Fruit fly (Drosophila melanogaster) whole organism, embryonic: Measurements from ENCODE around the gene CG42271.
A peak's percentile ranks its signal among the peaks of the same experiment; 100 is the strongest.

ENCODE experiments used
- Adf1 ChIP-seq: fragments of 200-800 bp; sonication (Bioruptor generic); IDR thresholded peaks from 2 replicates; pipeline ENCODE4 v1.3.6; 2022; ENCODE audit warnings: missing biosample characterization, missing genetic modification characterization
- Aef1 ChIP-seq: fragments of 200-800 bp; sonication (Bioruptor generic); IDR thresholded peaks from 3 replicates; pipeline ENCODE4 v1.3.6; 2022; ENCODE audit warnings: missing biosample characterization, missing genetic modification characterization
- Bteb2 ChIP-seq: fragments of 200-800 bp; sonication (Bioruptor generic); optimal IDR thresholded peaks from 2 replicates; lab custom pipeline; 2016; ENCODE audit warnings: missing biosample characterization, missing genetic modification characterization
- CG10209 ChIP-seq: fragments of 200-800 bp; sonication (Bioruptor generic); optimal IDR thresholded peaks from 3 replicates; lab custom pipeline; 2017; ENCODE audit warnings: missing biosample characterization, mild to moderate bottlenecking, missing genetic modification characterization, missing genetic modification reagents
- CG10543 ChIP-seq: fragments of 200-800 bp; sonication (Bioruptor generic); optimal IDR thresholded peaks from 3 replicates; lab custom pipeline; 2017; ENCODE audit warnings: missing biosample characterization, mild to moderate bottlenecking, missing genetic modification characterization, moderate library complexity
- CG12155 ChIP-seq: fragments of 200-800 bp; sonication (Bioruptor generic); optimal IDR thresholded peaks from 3 replicates; lab custom pipeline; 2016; ENCODE audit warnings: missing biosample characterization, missing genetic modification characterization
- CG12769 ChIP-seq: fragments of 200-800 bp; sonication (Bioruptor generic); optimal IDR thresholded peaks from 2 replicates; lab custom pipeline; 2019; ENCODE audit warnings: missing biosample characterization, mild to moderate bottlenecking, missing genetic modification characterization, moderate library complexity
- CG13424 ChIP-seq: fragments of 200-800 bp; sonication (Bioruptor generic); optimal IDR thresholded peaks from 2 replicates; lab custom pipeline; 2019; ENCODE audit warnings: missing biosample characterization, mild to moderate bottlenecking, missing genetic modification characterization, moderate library complexity
- CG14014 ChIP-seq: fragments of 200-800 bp; sonication (Bioruptor generic); IDR thresholded peaks from 2 replicates; pipeline ENCODE4 v1.3.6; 2022; ENCODE audit warnings: missing biosample characterization, missing genetic modification characterization
- CG14860 ChIP-seq: fragments of 200-800 bp; sonication (Bioruptor generic); IDR thresholded peaks from 3 replicates; pipeline ENCODE4 v1.3.6; 2022; ENCODE audit warnings: missing biosample characterization, missing genetic modification characterization; ENCODE audit not compliant: partially characterized antibody
- CG15601 ChIP-seq: fragments of 200-800 bp; sonication (Bioruptor generic); optimal IDR thresholded peaks from 3 replicates; lab custom pipeline; 2019; ENCODE audit warnings: missing biosample characterization, mild to moderate bottlenecking, missing genetic modification characterization, moderate library complexity
- CG17186 ChIP-seq: fragments of 200-800 bp; sonication (Bioruptor generic); optimal IDR thresholded peaks from 3 replicates; lab custom pipeline; 2017; ENCODE audit warnings: missing biosample characterization, missing genetic modification reagents, missing genetic modification characterization
- CG17328 ChIP-seq: fragments of 200-800 bp; sonication (Bioruptor generic); IDR thresholded peaks from 2 replicates; pipeline ENCODE4 v1.3.6; 2022; ENCODE audit warnings: missing biosample characterization, missing genetic modification characterization
- CG17359 ChIP-seq: fragments of 200-800 bp; sonication (Bioruptor generic); optimal IDR thresholded peaks from 3 replicates; lab custom pipeline; 2018; ENCODE audit warnings: missing biosample characterization, mild to moderate bottlenecking, missing genetic modification characterization, moderate library complexity
- CG17802 ChIP-seq: fragments of 200-800 bp; sonication (Bioruptor generic); optimal IDR thresholded peaks from 2 replicates; lab custom pipeline; 2018; ENCODE audit warnings: missing biosample characterization, mild to moderate bottlenecking, missing genetic modification characterization, moderate library complexity
- CG30020 ChIP-seq: fragments of 200-800 bp; optimal IDR thresholded peaks from 2 replicates; lab custom pipeline; 2019; ENCODE audit warnings: missing biosample characterization, mild to moderate bottlenecking, missing genetic modification characterization, moderate library complexity
- CG30403 ChIP-seq: fragments of 200-800 bp; sonication (Bioruptor generic); optimal IDR thresholded peaks from 3 replicates; lab custom pipeline; 2016; ENCODE audit warnings: missing biosample characterization, missing genetic modification characterization
- CG30431 ChIP-seq: fragments of 200-800 bp; sonication (Bioruptor generic); optimal IDR thresholded peaks from 2 replicates; lab custom pipeline; 2017; ENCODE audit warnings: missing biosample characterization, missing genetic modification characterization
- CG31365 ChIP-seq: fragments of 200-800 bp; sonication (Bioruptor generic); optimal IDR thresholded peaks from 2 replicates; lab custom pipeline; 2018; ENCODE audit warnings: missing biosample characterization, mild to moderate bottlenecking, missing genetic modification characterization
- CG32772 ChIP-seq: fragments of 200-800 bp; sonication (Bioruptor generic); IDR thresholded peaks from 2 replicates; pipeline ENCODE4 v1.3.6; 2022; ENCODE audit warnings: missing biosample characterization, missing genetic modification characterization
- CG33557 ChIP-seq: fragments of 200-800 bp; sonication (Bioruptor generic); optimal IDR thresholded peaks from 2 replicates; lab custom pipeline; 2019; ENCODE audit warnings: missing biosample characterization, mild to moderate bottlenecking, missing genetic modification characterization, moderate library complexity
- CG4360 ChIP-seq: fragments of 200-800 bp; sonication (Bioruptor generic); IDR thresholded peaks from 2 replicates; pipeline ENCODE4 v1.3.6; 2022; ENCODE audit warnings: missing biosample characterization, missing genetic modification characterization
- CG5245 ChIP-seq: fragments of 200-800 bp; sonication (Bioruptor generic); optimal IDR thresholded peaks from 3 replicates; lab custom pipeline; 2016; ENCODE audit warnings: missing biosample characterization, missing genetic modification characterization
- CG6272 ChIP-seq: fragments of 200-800 bp; sonication (Bioruptor generic); IDR thresholded peaks from 2 replicates; pipeline ENCODE4 v1.3.6; 2022; ENCODE audit warnings: missing biosample characterization, missing genetic modification characterization
- CG6683 ChIP-seq: fragments of 200-800 bp; sonication (Bioruptor generic); optimal IDR thresholded peaks from 2 replicates; lab custom pipeline; 2017; ENCODE audit warnings: missing biosample characterization, mild to moderate bottlenecking, missing genetic modification characterization, missing genetic modification reagents
- CG6791 ChIP-seq: fragments of 200-800 bp; sonication (Bioruptor generic); IDR thresholded peaks from 3 replicates; pipeline ENCODE4 v1.3.6; 2022; ENCODE audit warnings: missing biosample characterization, missing genetic modification characterization; ENCODE audit not compliant: partially characterized antibody
- CG9727 ChIP-seq: fragments of 200-800 bp; sonication (Bioruptor generic); optimal IDR thresholded peaks from 3 replicates; lab custom pipeline; 2017; ENCODE audit warnings: missing biosample characterization, mild to moderate bottlenecking, missing genetic modification characterization
- CHES-1-like ChIP-seq: fragments of 200-800 bp; sonication (Bioruptor generic); optimal IDR thresholded peaks from 2 replicates; lab custom pipeline; 2016; ENCODE audit warnings: missing biosample characterization, missing genetic modification characterization
- CoRest ChIP-seq: fragments of 200-800 bp; sonication (Bioruptor generic); optimal IDR thresholded peaks from 3 replicates; lab custom pipeline; 2018; ENCODE audit warnings: missing biosample characterization, mild to moderate bottlenecking, missing genetic modification characterization, moderate library complexity
- Fer3 ChIP-seq: fragments of 200-800 bp; sonication (Bioruptor generic); optimal IDR thresholded peaks from 2 replicates; lab custom pipeline; 2018; ENCODE audit warnings: missing biosample characterization, mild to moderate bottlenecking, missing genetic modification characterization, moderate library complexity
- Nf-YB ChIP-seq: fragments of 200-800 bp; sonication (Bioruptor generic); optimal IDR thresholded peaks from 3 replicates; lab custom pipeline; 2019; ENCODE audit warnings: missing biosample characterization, mild to moderate bottlenecking, missing genetic modification characterization, moderate library complexity
- Oli ChIP-seq: fragments of 200-800 bp; sonication (Bioruptor generic); optimal IDR thresholded peaks from 2 replicates; lab custom pipeline; 2018; ENCODE audit warnings: missing biosample characterization, mild to moderate bottlenecking, missing genetic modification characterization, moderate library complexity
- Taf1 ChIP-seq: fragments of 200-800 bp; sonication (Bioruptor generic); IDR thresholded peaks from 2 replicates; pipeline ENCODE4 v1.3.6; 2022; ENCODE audit warnings: missing biosample characterization, missing genetic modification characterization
- Xrp1 ChIP-seq: fragments of 200-800 bp; sonication (Bioruptor generic); IDR thresholded peaks from 2 replicates; pipeline ENCODE4 v1.3.6; 2022; ENCODE audit warnings: missing biosample characterization, missing genetic modification characterization
- cato ChIP-seq: fragments of 200-800 bp; sonication (Bioruptor generic); optimal IDR thresholded peaks from 2 replicates; lab custom pipeline; 2016; ENCODE audit warnings: missing biosample characterization, missing genetic modification characterization, borderline replicate concordance
- chif ChIP-seq, 2 experiments: fragments of 200-800 bp; sonication (Bioruptor generic); optimal IDR thresholded peaks; 3 replicates each; lab custom pipeline; 2016; ENCODE audit warnings: missing biosample characterization in 2 of 2, missing genetic modification characterization in 2 of 2
- cwo ChIP-seq: fragments of 200-800 bp; sonication (Bioruptor generic); optimal IDR thresholded peaks from 3 replicates; lab custom pipeline; 2017; ENCODE audit warnings: missing biosample characterization, missing genetic modification characterization, mild to moderate bottlenecking, moderate library complexity, missing genetic modification reagents
- dmrt99B ChIP-seq: fragments of 200-800 bp; sonication (Bioruptor generic); optimal IDR thresholded peaks from 2 replicates; lab custom pipeline; 2018; ENCODE audit warnings: missing biosample characterization, mild to moderate bottlenecking, missing genetic modification characterization, moderate library complexity
- emc ChIP-seq: fragments of 200-800 bp; sonication (Bioruptor generic); optimal IDR thresholded peaks from 2 replicates; lab custom pipeline; 2016; ENCODE audit warnings: missing biosample characterization, missing genetic modification characterization
- ems ChIP-seq: fragments of 200-800 bp; sonication (Bioruptor generic); optimal IDR thresholded peaks from 3 replicates; lab custom pipeline; 2016; ENCODE audit warnings: missing biosample characterization, missing genetic modification characterization
- knrl ChIP-seq: fragments of 200-800 bp; sonication (Bioruptor generic); IDR thresholded peaks from 3 replicates; pipeline ENCODE4 v1.3.6; 2022; ENCODE audit warnings: missing biosample characterization, missing genetic modification characterization; ENCODE audit not compliant: partially characterized antibody
- oc ChIP-seq: fragments of 200-800 bp; sonication (Bioruptor generic); optimal IDR thresholded peaks from 2 replicates; lab custom pipeline; 2018; ENCODE audit warnings: missing biosample characterization, mild to moderate bottlenecking, missing genetic modification characterization, moderate library complexity
- pnt ChIP-seq: fragments of 200-800 bp; sonication (Bioruptor generic); optimal IDR thresholded peaks from 3 replicates; lab custom pipeline; 2016; ENCODE audit warnings: missing biosample characterization, missing genetic modification characterization
- schlank ChIP-seq: fragments of 200-800 bp; sonication (Bioruptor generic); optimal IDR thresholded peaks from 2 replicates; lab custom pipeline; 2018; ENCODE audit warnings: missing biosample characterization, mild to moderate bottlenecking, missing genetic modification characterization
- tgo ChIP-seq: fragments of 200-800 bp; sonication (Bioruptor generic); IDR thresholded peaks from 3 replicates; pipeline ENCODE4 v1.3.6; 2022; ENCODE audit warnings: missing biosample characterization, missing genetic modification characterization
- tup ChIP-seq: fragments of 200-800 bp; sonication (Bioruptor generic); optimal IDR thresholded peaks from 2 replicates; lab custom pipeline; 2016; ENCODE audit warnings: missing biosample characterization, mild to moderate bottlenecking, missing genetic modification characterization, moderate library complexity
- unc-4 ChIP-seq: fragments of 200-800 bp; sonication (Bioruptor generic); IDR thresholded peaks from 2 replicates; pipeline ENCODE4 v1.3.6; 2022; ENCODE audit warnings: missing biosample characterization, missing genetic modification characterization; ENCODE audit not compliant: partially characterized antibody
- vvl ChIP-seq: fragments of 200-800 bp; sonication (Bioruptor generic); IDR thresholded peaks from 2 replicates; pipeline ENCODE4 v1.3.6; 2022; ENCODE audit warnings: missing biosample characterization, missing genetic modification characterization
- wdn ChIP-seq: fragments of 200-800 bp; sonication (Bioruptor generic); IDR thresholded peaks from 2 replicates; pipeline ENCODE4 v1.3.6; 2022; ENCODE audit warnings: missing biosample characterization, missing genetic modification characterization
- zen ChIP-seq: fragments of 200-800 bp; sonication (Bioruptor generic); optimal IDR thresholded peaks from 3 replicates; lab custom pipeline; 2018; ENCODE audit warnings: missing biosample characterization, mild to moderate bottlenecking, missing genetic modification characterization, moderate library complexity

Gene CG42271

DNA sequence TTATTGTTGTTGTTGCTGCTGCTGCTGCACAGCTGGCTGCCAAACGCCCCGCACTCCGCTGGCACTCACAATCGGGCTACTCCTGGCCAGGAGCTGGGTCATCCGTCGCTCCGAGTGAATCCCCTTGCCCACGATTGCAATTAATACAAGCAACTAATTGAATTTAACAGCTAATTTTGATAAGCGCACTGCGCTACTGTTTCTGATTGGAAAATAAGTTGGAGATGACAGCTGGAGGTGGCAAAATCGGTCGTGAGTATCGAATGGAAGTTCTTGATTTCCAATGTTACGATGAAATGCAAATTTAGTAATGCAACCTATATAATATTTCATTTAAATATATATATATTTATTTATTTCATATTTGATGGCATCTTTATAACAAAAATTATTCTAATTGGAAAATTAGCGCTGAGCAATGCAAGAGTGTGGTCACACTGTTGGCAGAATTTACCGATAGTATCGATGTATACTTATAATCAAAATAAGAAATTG is at the start of gene CG42271 (continued):
- peak; percentile 46; the same call in 1 of the 2 replicates for TF ChIP-seq Xrp1 (GFP tag; lab: Robert Waterston, UW)
- no peak for TF ChIP-seq tup (GFP tag; lab: Kevin White, UChicago)
- no peak for TF ChIP-seq CG5245 (GFP tag; lab: Kevin White, UChicago)
- TF ChIP-seq CG30403 (GFP tag; lab: Kevin White, UChicago) = peak; percentile 43
- TF ChIP-seq CG12155 (GFP tag; lab: Kevin White, UChicago) = no peak
- no peak for TF ChIP-seq cato (GFP tag; lab: Kevin White, UChicago)
- no peak for TF ChIP-seq CG32772 (GFP tag; lab: Robert Waterston, UW)
- no peak for TF ChIP-seq chif (GFP tag; optimal IDR thresholded peaks at IDR 0.05; lab: Kevin White, UChicago)
- peak; percentile 25 for TF ChIP-seq CG33557 (GFP tag; lab: Kevin White, UChicago)
- no peak for TF ChIP-seq CG30431 (GFP tag; lab: Kevin White, UChicago)
- no peak for TF ChIP-seq CG12769 (tag; lab: Kevin White, UChicago)
- TF ChIP-seq cwo (GFP tag; lab: Kevin White, UChicago) = no peak
- peak; percentile 76 for TF ChIP-seq CoRest (tag; lab: Kevin White, UChicago)
- TF ChIP-seq CG17359 = peak; percentile 34
- TF ChIP-seq CG9727 (GFP tag; lab: Kevin White, UChicago) = peak; percentile 64
- peak; percentile 60 for TF ChIP-seq CG10543
- TF ChIP-seq Taf1 = no peak
- TF ChIP-seq CG17802 (tag; lab: Kevin White, UChicago) = no peak
- no peak for TF ChIP-seq schlank (tag; lab: Kevin White, UChicago)
- TF ChIP-seq dmrt99B (tag; lab: Kevin White, UChicago) = no peak
- TF ChIP-seq Nf-YB (GFP tag; lab: Kevin White, UChicago) = peak; percentile 13
- TF ChIP-seq CG6791 = peak; percentile 81
- TF ChIP-seq CG30020 (tag; lab: Kevin White, UChicago) = peak; percentile 57
- TF ChIP-seq tgo (GFP tag; lab: Robert Waterston, UW) = peak; percentile 17; the same call in 1 of the 3 replicates
- TF ChIP-seq CG6272 (GFP tag; lab: Robert Waterston, UW) = peak; percentile 54; the same call in 1 of the 2 replicates
- no peak for TF ChIP-seq vvl (GFP tag; lab: Robert Waterston, UW)
- peak; percentile 96 for TF ChIP-seq unc-4
- TF ChIP-seq pnt = no peak
- peak; percentile 97 for TF ChIP-seq knrl
- no peak for TF ChIP-seq CG6683
- no peak for TF ChIP-seq CG14014 (GFP tag; lab: Robert Waterston, UW)
- TF ChIP-seq oc (tag; lab: Kevin White, UChicago) = no peak
- no peak for TF ChIP-seq emc
- TF ChIP-seq wdn (GFP tag; lab: Robert Waterston, UW) = no peak
- TF ChIP-seq Aef1 (GFP tag; lab: Robert Waterston, UW) = no peak
- TF ChIP-seq CG14860 (GFP tag; lab: Robert Waterston, UW) = peak; percentile 94
- TF ChIP-seq Oli (tag; lab: Kevin White, UChicago) = peak; percentile 7
- peak; percentile 86 for TF ChIP-seq CG4360 (GFP tag; lab: Robert Waterston, UW)
- no peak for TF ChIP-seq ems (GFP tag; lab: Kevin White, UChicago)
- peak; percentile 41 for TF ChIP-seq CG15601
- TF ChIP-seq CG10209 (GFP tag; lab: Kevin White, UChicago) = no peak
- TF ChIP-seq zen (tag; lab: Kevin White, UChicago) = peak; percentile 53
- no peak for TF ChIP-seq CG17186 (GFP tag; lab: Kevin White, UChicago)
- TF ChIP-seq CG13424 (tag; lab: Kevin White, UChicago) = peak; percentile 63
- TF ChIP-seq Fer3 (tag; lab: Kevin White, UChicago) = peak; percentile 47
- no peak for TF ChIP-seq CG31365 (tag; lab: Kevin White, UChicago)
- no peak for TF ChIP-seq Bteb2 (GFP tag; lab: Kevin White, UChicago)
- TF ChIP-seq Adf1 (GFP tag; lab: Robert Waterston, UW) = peak; percentile 25; the same call in 1 of the 2 replicates
- no peak for TF ChIP-seq CG17328 (GFP tag; lab: Robert Waterston, UW)
- TF ChIP-seq CHES-1-like = no peak
